Worm (Caenorhabditis elegans) whole organism, late embryonic: ENCODE data around the gene eif-3.L.
A peak's percentile ranks its signal among the peaks of the same experiment; 100 is the strongest.

Experiments
- C08G9.2 ChIP-seq: sonication (generic microtip); optimal IDR thresholded peaks from 2 replicates; lab custom pipeline; 2016; ENCODE audit warnings: mild to moderate bottlenecking, missing genetic modification characterization, moderate library complexity, missing compliant biosample characterization
- C38D4.7 ChIP-seq: fragments of 200-800 bp; sonication (Bioruptor generic); optimal IDR thresholded peaks from 2 replicates; lab custom pipeline; 2018; ENCODE audit warnings: mild to moderate bottlenecking, missing genetic modification characterization, moderate library complexity, missing compliant biosample characterization
- K02D7.2 ChIP-seq: sonication (generic microtip); optimal IDR thresholded peaks from 2 replicates; lab custom pipeline; 2017; ENCODE audit warnings: mild to moderate bottlenecking, missing genetic modification characterization, missing compliant biosample characterization
- Y22D7AL.16 ChIP-seq: sonication (generic microtip); optimal IDR thresholded peaks from 2 replicates; lab custom pipeline; 2016; ENCODE audit warnings: missing genetic modification characterization, missing compliant biosample characterization
- ahr-1 ChIP-seq: sonication (generic microtip); optimal IDR thresholded peaks from 2 replicates; lab custom pipeline; 2016; ENCODE audit warnings: missing genetic modification characterization, missing compliant biosample characterization
- ama-1 ChIP-seq: fragments of 150-350 bp; optimal IDR thresholded peaks from 2 replicates; lab custom pipeline; 2014
- ceh-14 ChIP-seq: sonication (generic microtip); optimal IDR thresholded peaks from 2 replicates; lab custom pipeline; 2016; ENCODE audit warnings: missing genotype, missing genetic modification characterization, missing compliant biosample characterization
- ceh-18 ChIP-seq: sonication (generic microtip); optimal IDR thresholded peaks from 2 replicates; lab custom pipeline; 2016; ENCODE audit warnings: missing genetic modification characterization, missing compliant biosample characterization
- ceh-19 ChIP-seq: fragments of 200-800 bp; sonication (Bioruptor generic); optimal IDR thresholded peaks from 2 replicates; lab custom pipeline; 2018; ENCODE audit warnings: mild to moderate bottlenecking, missing genetic modification characterization, missing compliant biosample characterization
- ceh-2 ChIP-seq: sonication (generic microtip); optimal IDR thresholded peaks from 2 replicates; lab custom pipeline; 2016; ENCODE audit warnings: missing genotype, missing genetic modification characterization, missing compliant biosample characterization
- ceh-22 ChIP-seq: sonication (generic microtip); optimal IDR thresholded peaks from 2 replicates; lab custom pipeline; 2017; ENCODE audit warnings: missing biosample characterization, missing genetic modification characterization
- ceh-24 ChIP-seq: sonication (generic microtip); optimal IDR thresholded peaks from 2 replicates; lab custom pipeline; 2016; ENCODE audit warnings: mild to moderate bottlenecking, missing genetic modification characterization, missing compliant biosample characterization
- ceh-30 ChIP-seq: fragments of 150-350 bp; optimal IDR thresholded peaks from 2 replicates; lab custom pipeline; 2014; ENCODE audit warnings: missing biosample characterization, missing genetic modification characterization
- ceh-31 ChIP-seq: sonication (generic microtip); optimal IDR thresholded peaks from 2 replicates; lab custom pipeline; 2016; ENCODE audit warnings: missing genetic modification characterization, missing compliant biosample characterization
- ceh-34 ChIP-seq: sonication (generic microtip); optimal IDR thresholded peaks from 2 replicates; lab custom pipeline; 2016; ENCODE audit warnings: mild to moderate bottlenecking, missing genetic modification characterization, missing compliant biosample characterization
- ceh-45 ChIP-seq: fragments of 200-800 bp; sonication (Bioruptor generic); IDR thresholded peaks from 2 replicates; pipeline ENCODE4 v1.3.6; 2022; ENCODE audit warnings: missing genetic modification reagents, missing genetic modification characterization, missing compliant biosample characterization
- ceh-48 ChIP-seq: sonication (generic microtip); optimal IDR thresholded peaks from 2 replicates; lab custom pipeline; 2016; ENCODE audit warnings: missing genetic modification characterization, inconsistent platforms, missing compliant biosample characterization
- ceh-6 ChIP-seq: fragments of 200-800 bp; sonication (Bioruptor generic); optimal IDR thresholded peaks from 2 replicates; lab custom pipeline; 2018; ENCODE audit warnings: mild to moderate bottlenecking, missing genetic modification characterization, missing compliant biosample characterization
- che-1 ChIP-seq: sonication (generic microtip); optimal IDR thresholded peaks from 2 replicates; lab custom pipeline; 2016; ENCODE audit warnings: mild to moderate bottlenecking, missing genetic modification characterization, missing compliant biosample characterization
- dve-1 ChIP-seq: sonication (generic microtip); optimal IDR thresholded peaks from 2 replicates; lab custom pipeline; 2017; ENCODE audit warnings: antibody characterized with exemption, mild to moderate bottlenecking, missing genetic modification characterization, missing compliant biosample characterization
- elt-2 ChIP-seq: sonication (generic microtip); optimal IDR thresholded peaks from 2 replicates; lab custom pipeline; 2016; ENCODE audit warnings: missing genetic modification reagents, missing genetic modification characterization, missing compliant biosample characterization
- eyg-1 ChIP-seq: sonication (generic microtip); optimal IDR thresholded peaks from 2 replicates; lab custom pipeline; 2016; ENCODE audit warnings: missing genotype, missing genetic modification characterization, missing compliant biosample characterization
- fkh-10 ChIP-seq: fragments of 150-350 bp; optimal IDR thresholded peaks from 2 replicates; lab custom pipeline; 2014; ENCODE audit warnings: missing biosample characterization, missing genetic modification reagents, missing genetic modification characterization
- gmeb-2 ChIP-seq: sonication (generic microtip); optimal IDR thresholded peaks from 2 replicates; lab custom pipeline; 2016; ENCODE audit warnings: missing genetic modification characterization, inconsistent platforms, missing compliant biosample characterization
- hlh-13 ChIP-seq: fragments of 200-800 bp; sonication (Bioruptor generic); optimal IDR thresholded peaks from 2 replicates; lab custom pipeline; 2018; ENCODE audit warnings: mild to moderate bottlenecking, missing genetic modification characterization, missing compliant biosample characterization
- hlh-15 ChIP-seq: sonication (generic microtip); optimal IDR thresholded peaks from 2 replicates; lab custom pipeline; 2016; ENCODE audit warnings: missing genetic modification characterization, missing compliant biosample characterization
- hlh-6 ChIP-seq: sonication (generic microtip); optimal IDR thresholded peaks from 2 replicates; lab custom pipeline; 2016; ENCODE audit warnings: missing genotype, missing genetic modification characterization, missing compliant biosample characterization
- lim-6 ChIP-seq: sonication (generic microtip); optimal IDR thresholded peaks from 2 replicates; lab custom pipeline; 2016; ENCODE audit warnings: missing genetic modification characterization, missing compliant biosample characterization
- lin-11 ChIP-seq: fragments of 200-800 bp; sonication (Bioruptor generic); optimal IDR thresholded peaks from 2 replicates; lab custom pipeline; 2018; ENCODE audit warnings: mild to moderate bottlenecking, missing genetic modification characterization, missing compliant biosample characterization
- mec-3 ChIP-seq: sonication (generic microtip); optimal IDR thresholded peaks from 2 replicates; lab custom pipeline; 2016; ENCODE audit warnings: borderline replicate concordance, missing genetic modification characterization, missing compliant biosample characterization
- nfya-1 ChIP-seq: sonication (generic microtip); optimal IDR thresholded peaks from 2 replicates; lab custom pipeline; 2017; ENCODE audit warnings: missing genetic modification characterization, mild to moderate bottlenecking, missing compliant biosample characterization, antibody characterized with exemption, moderate library complexity
- nhr-11 ChIP-seq: fragments of 150-350 bp; optimal IDR thresholded peaks from 2 replicates; lab custom pipeline; 2014; ENCODE audit warnings: missing biosample characterization, missing genetic modification characterization
- nhr-232 ChIP-seq: sonication (generic microtip); optimal IDR thresholded peaks from 2 replicates; lab custom pipeline; 2016; ENCODE audit warnings: missing genetic modification characterization, missing compliant biosample characterization
- odd-2 ChIP-seq: sonication (generic microtip); optimal IDR thresholded peaks from 2 replicates; lab custom pipeline; 2017; ENCODE audit warnings: antibody characterized with exemption, mild to moderate bottlenecking, missing genetic modification characterization, missing compliant biosample characterization
- pat-9 ChIP-seq: fragments of 200-800 bp; sonication (Bioruptor generic); optimal IDR thresholded peaks from 2 replicates; lab custom pipeline; 2018; ENCODE audit warnings: mild to moderate bottlenecking, missing genetic modification characterization, moderate library complexity, missing compliant biosample characterization
- pax-1 ChIP-seq: fragments of 150-350 bp; optimal IDR thresholded peaks from 2 replicates; lab custom pipeline; 2014; ENCODE audit warnings: missing biosample characterization, missing genetic modification characterization
- pha-2 ChIP-seq: sonication (generic microtip); optimal IDR thresholded peaks from 2 replicates; lab custom pipeline; 2017; ENCODE audit warnings: mild to moderate bottlenecking, missing genetic modification characterization, missing compliant biosample characterization
- pha-4 ChIP-seq: fragments of 150-350 bp; optimal IDR thresholded peaks from 2 replicates; lab custom pipeline; 2018; ENCODE audit warnings: missing biosample characterization, missing genetic modification reagents, missing genetic modification characterization
- pqm-1 ChIP-seq: sonication (generic microtip); optimal IDR thresholded peaks from 2 replicates; lab custom pipeline; 2016; ENCODE audit warnings: missing genetic modification characterization, missing compliant biosample characterization
- ref-2 ChIP-seq: sonication (generic microtip); optimal IDR thresholded peaks from 2 replicates; lab custom pipeline; 2016; ENCODE audit warnings: missing genetic modification characterization, missing compliant biosample characterization
- rnt-1 ChIP-seq: sonication (generic microtip); optimal IDR thresholded peaks from 2 replicates; lab custom pipeline; 2016; ENCODE audit warnings: missing genetic modification characterization, missing compliant biosample characterization
- sdc-2 ChIP-seq: sonication (generic microtip); optimal IDR thresholded peaks from 2 replicates; lab custom pipeline; 2016; ENCODE audit warnings: missing genotype, missing genetic modification characterization, missing compliant biosample characterization
- sox-4 ChIP-seq: sonication (generic microtip); optimal IDR thresholded peaks from 2 replicates; lab custom pipeline; 2017; ENCODE audit warnings: mild to moderate bottlenecking, missing genetic modification characterization, inconsistent platforms, missing compliant biosample characterization
- syd-9 ChIP-seq: sonication (generic microtip); optimal IDR thresholded peaks from 2 replicates; lab custom pipeline; 2016; ENCODE audit warnings: mild to moderate bottlenecking, missing genetic modification characterization, moderate library complexity, missing compliant biosample characterization
- tbx-2 ChIP-seq: sonication (generic microtip); optimal IDR thresholded peaks from 2 replicates; lab custom pipeline; 2016; ENCODE audit warnings: missing genetic modification characterization, missing compliant biosample characterization
- tbx-7 ChIP-seq: sonication (generic microtip); optimal IDR thresholded peaks from 2 replicates; lab custom pipeline; 2016; ENCODE audit warnings: missing genotype, missing genetic modification characterization, missing compliant biosample characterization
- unc-42 ChIP-seq: sonication (generic microtip); optimal IDR thresholded peaks from 2 replicates; lab custom pipeline; 2016; ENCODE audit warnings: missing genotype, missing genetic modification characterization, missing compliant biosample characterization
- unc-86 ChIP-seq: sonication (generic microtip); optimal IDR thresholded peaks from 2 replicates; lab custom pipeline; 2016; ENCODE audit warnings: missing genetic modification characterization, missing compliant biosample characterization

Gene eif-3.L

DNA sequence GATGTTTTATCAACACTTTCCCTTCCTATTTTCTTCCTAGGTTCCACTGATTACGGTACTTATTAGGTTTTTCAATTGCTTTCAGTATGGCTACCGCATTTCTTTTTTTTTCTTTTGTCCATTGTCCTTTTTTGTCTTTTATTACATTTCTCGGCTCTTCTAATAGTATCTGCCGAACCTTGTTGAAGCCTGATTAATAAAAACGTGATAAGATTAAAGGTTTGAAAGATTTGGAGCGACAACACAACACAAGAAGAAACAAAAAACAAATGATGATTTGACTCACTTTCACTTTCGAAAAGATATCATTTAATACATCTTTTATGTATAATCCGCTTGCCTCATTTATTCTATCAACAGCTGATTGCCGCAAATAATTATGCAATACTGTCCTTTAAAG, 42.7 kb upstream of the eif-3.L start, which contains the start of gene C25H3.15:
Gene C25H3.15, plus strand, starts transcription at position 301 of the 400 bp plus-strand sequence.
- TF ChIP-seq hlh-15 (tag; lab: Kevin White, UChicago) (no peak), nhr-11 (no peak), ceh-22 (tag; lab: Kevin White, UChicago) (no peak), elt-2 (tag; lab: Kevin White, UChicago) (no peak), pha-2 (tag; lab: Kevin White, UChicago) (no peak), syd-9 (tag; lab: Kevin White, UChicago) (no peak), ceh-31 (no peak), ahr-1 (tag; lab: Kevin White, UChicago) (no peak), C08G9.2 (no peak), ceh-30 (no peak), K02D7.2 (tag; lab: Kevin White, UChicago) (no peak), ceh-48 (tag; lab: Kevin White, UChicago) (no peak), pqm-1 (tag; lab: Kevin White, UChicago) (no peak), tbx-7 (tag; lab: Kevin White, UChicago) (no peak), sox-4 (no peak), nhr-232 (no peak), ceh-6 (no peak)

DNA sequence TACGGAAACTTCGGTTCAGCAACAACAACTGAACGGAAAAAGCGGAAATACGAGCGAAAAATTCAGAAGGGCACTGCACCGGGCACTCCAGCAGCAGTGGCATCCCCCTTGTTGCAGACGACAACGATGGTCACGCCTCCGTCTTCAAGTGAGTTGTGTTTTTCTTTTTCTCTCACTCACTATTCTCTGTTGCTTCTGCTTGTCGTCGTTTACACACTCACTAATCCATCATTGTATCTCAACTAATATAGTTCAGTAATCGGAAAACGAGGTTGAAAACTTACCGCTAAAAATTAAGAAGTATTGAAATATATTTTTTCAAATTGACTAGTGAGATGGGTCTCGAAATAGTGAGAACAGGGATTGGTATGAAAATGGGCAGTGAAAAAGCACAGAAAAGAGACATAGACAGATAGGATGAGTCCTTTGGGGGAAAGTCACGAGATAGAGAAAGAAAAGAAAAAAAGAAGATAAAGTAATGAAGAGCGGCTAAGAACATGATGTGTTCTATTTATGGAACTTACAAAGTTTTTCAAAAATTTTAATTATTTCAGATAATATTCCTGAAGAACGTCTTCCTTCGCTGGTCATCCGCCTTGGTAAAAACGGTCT, 41.0 kb upstream of the eif-3.L start:
- TF ChIP-seq unc-42, result peak; percentile 12
- TF ChIP-seq ceh-14 (tag; lab: Kevin White, UChicago), result peak; percentile 10
- TF ChIP-seq ceh-2 (tag; lab: Kevin White, UChicago), result no peak

DNA sequence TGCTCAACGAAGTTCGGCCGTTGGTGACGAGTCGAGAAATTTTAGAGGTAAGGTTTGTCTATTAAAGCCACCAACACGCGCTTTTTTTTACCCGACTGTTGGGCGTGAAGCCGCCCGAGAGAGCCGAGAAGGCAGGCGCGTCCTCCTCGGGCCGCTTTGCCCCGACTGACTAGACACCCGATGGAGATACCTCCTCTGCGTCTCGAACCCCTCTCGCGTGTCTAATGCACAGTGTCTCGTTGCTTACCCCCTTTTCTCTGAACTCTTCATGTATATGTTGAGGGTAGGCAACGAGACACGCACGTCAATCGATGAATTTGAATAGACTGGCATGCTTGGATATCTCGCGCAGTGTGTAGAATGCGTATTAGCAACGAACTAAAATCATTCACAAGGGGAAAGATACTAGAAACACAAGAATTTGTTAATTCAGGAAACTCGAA, 39.5 kb upstream of the eif-3.L start:
- TF ChIP-seq ceh-45 (GFP tag; lab: Robert Waterston, UW) (peak; percentile 87), ceh-19 (GFP tag; lab: Kevin White, UChicago) (peak; percentile 91), hlh-15 (tag; lab: Kevin White, UChicago) (no peak), Y22D7AL.16 (peak; percentile 78), hlh-6 (tag; lab: Kevin White, UChicago) (peak; percentile 22), che-1 (tag; lab: Kevin White, UChicago) (peak; percentile 63), tbx-2 (tag; lab: Kevin White, UChicago) (peak; percentile 85), C08G9.2 (peak; percentile 76), hlh-13 (GFP tag; lab: Kevin White, UChicago) (peak; percentile 45), ceh-18 (tag; lab: Kevin White, UChicago) (peak; percentile 90), ahr-1 (tag; lab: Kevin White, UChicago) (peak; percentile 55), unc-86 (peak; percentile 72), syd-9 (tag; lab: Kevin White, UChicago) (peak; percentile 44), odd-2 (no peak), mec-3 (tag; lab: Kevin White, UChicago) (peak; percentile 48), C38D4.7 (peak; percentile 73), sdc-2 (tag; lab: Kevin White, UChicago) (peak; percentile 43), pqm-1 (tag; lab: Kevin White, UChicago) (no peak), gmeb-2 (tag; lab: Kevin White, UChicago) (peak; percentile 70), ceh-24 (peak; percentile 63), nfya-1 (peak; percentile 97), fkh-10 (GFP tag; lab: Kevin White, UChicago) (no peak), ceh-2 (tag; lab: Kevin White, UChicago) (peak; percentile 54), lim-6 (peak; percentile 78), pha-4 (tag; lab: Kevin White, UChicago) (no peak), eyg-1 (tag; lab: Kevin White, UChicago) (no peak), pat-9 (peak; percentile 85), ceh-31 (peak; percentile 89), rnt-1 (tag; lab: Kevin White, UChicago) (peak; percentile 78), unc-42 (peak; percentile 36), dve-1 (tag; lab: Kevin White, UChicago) (peak; percentile 90), lin-11 (tag; lab: Kevin White, UChicago) (peak; percentile 67), ceh-34 (peak; percentile 90), ama-1 (lab: Kevin White, UChicago) (peak; percentile 98), ref-2 (tag; lab: Kevin White, UChicago) (peak; percentile 78), pax-1 (tag; lab: Kevin White, UChicago) (peak; percentile 5), K02D7.2 (tag; lab: Kevin White, UChicago) (peak; percentile 75), tbx-7 (tag; lab: Kevin White, UChicago) (peak; percentile 23)
